Worm (Caenorhabditis elegans): ENCODE results near the gene T05C1.5.

Gene T05C1.5

DNA sequence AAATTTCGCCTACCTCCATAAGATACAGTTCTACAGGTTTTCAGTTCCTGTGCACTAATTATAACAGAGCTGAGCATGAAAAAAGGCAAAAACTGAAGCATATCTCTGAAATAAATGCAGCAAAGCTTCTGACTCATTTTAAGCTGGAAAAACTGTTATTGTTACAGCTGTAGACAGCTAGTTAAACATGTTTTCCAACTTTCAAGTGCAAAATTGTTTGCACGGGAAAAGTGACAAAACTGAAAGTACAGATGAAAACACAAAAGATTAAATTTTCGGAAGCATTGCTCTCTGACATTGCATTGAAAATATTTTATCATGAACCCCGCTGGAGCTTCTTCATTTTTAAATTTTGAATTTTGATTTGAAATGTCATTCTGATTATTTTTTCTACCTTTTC, at the start of gene T05C1.5:
TSS of gene T05C1.5 (minus strand) at position 101 of the 400 bp plus-strand sequence.
- TF ChIP-seq ref-1 (GFP tag; conservative IDR thresholded peaks at IDR 0.05): no peak
- no peak for TF ChIP-seq ztf-23 (GFP tag; IDR thresholded peaks at IDR 0.05)
- no peak for TF ChIP-seq cog-1 (tag; optimal IDR thresholded peaks at IDR 0.05)

DNA sequence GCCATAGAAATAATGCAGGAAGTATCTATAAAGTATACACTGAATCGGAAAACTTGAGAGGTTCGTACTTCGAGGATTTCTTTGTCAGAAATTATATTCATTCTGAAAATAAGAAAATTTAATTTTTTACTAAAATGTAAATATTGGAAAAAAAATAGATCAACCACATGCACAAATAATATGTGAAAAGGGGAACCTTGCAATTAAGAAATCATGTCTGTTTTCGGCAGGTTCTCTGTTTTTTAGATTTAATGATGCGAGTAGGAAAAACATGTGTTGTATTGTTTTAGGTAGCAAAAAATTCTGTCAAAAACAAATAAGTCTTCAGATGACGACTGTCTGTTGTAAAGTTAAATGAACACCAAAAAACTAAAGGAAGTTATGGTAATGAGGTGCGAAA, 46.5 kb upstream of the T05C1.5 start, which contains the start of gene sra-33:
TSS of gene sra-33 (minus strand) at position 101 of the 400 bp plus-strand sequence.
- TF ChIP-seq ref-1 (GFP tag; conservative IDR thresholded peaks at IDR 0.05) (no peak), med-1 (GFP tag; optimal IDR thresholded peaks at IDR 0.05; ENCODE audit: insufficient read depth) (no peak), klf-2 (GFP tag; conservative IDR thresholded peaks at IDR 0.05) (no peak), cog-1 (tag; optimal IDR thresholded peaks at IDR 0.05) (no peak), ztf-23 (GFP tag; IDR thresholded peaks at IDR 0.05) (no peak), ztf-29 (GFP tag; IDR thresholded peaks at IDR 0.05) (no peak), T22C8.4 (GFP tag; IDR thresholded peaks at IDR 0.05) (no peak), flt-1 (GFP tag; IDR thresholded peaks at IDR 0.05) (no peak), tab-1 (GFP tag; IDR thresholded peaks at IDR 0.05) (no peak)

DNA sequence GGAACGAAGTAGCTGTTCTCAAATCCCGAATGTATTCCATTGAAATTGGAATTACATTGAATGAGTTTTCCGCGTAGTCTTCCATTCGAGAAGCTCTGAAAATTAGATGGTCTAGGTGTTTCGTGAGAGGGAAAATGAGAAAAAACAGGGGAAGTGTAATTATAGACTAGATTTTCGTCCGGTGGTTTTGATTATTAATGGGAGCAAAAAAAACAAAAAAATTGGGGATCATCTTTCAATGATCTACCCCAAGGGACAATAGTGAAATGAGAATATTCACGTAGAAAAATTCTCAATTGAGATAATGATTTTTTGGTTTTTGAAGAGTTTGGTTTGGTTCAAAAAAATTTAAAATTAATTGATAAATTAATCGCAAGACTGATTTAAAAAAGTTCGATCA, 41.3 kb upstream of the T05C1.5 start, which contains the start of gene sra-32:
TSS of gene sra-32 (minus strand) at position 101 of the 400 bp plus-strand sequence.
- TF ChIP-seq klf-2 (GFP tag; conservative IDR thresholded peaks at IDR 0.05) (no peak), med-1 (GFP tag; optimal IDR thresholded peaks at IDR 0.05; ENCODE audit: insufficient read depth) (no peak)

DNA sequence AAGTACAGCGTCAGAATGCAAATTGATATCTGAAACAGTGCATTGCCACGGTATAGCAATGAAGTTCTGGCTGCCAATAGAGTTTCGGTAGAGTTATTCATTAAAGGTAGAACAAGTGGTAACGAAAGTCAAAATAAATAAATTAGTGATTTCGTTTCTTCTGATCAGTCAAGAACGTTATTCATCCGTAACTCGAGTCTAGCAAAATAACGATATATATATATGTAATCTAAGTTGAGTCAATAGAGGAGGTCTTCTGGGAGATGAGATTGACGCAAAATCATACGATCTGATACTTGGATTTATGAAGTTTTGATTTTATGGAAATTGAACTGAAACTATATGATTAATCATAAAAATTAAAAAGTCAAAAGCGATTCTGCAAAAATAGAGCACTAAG, 37.2 kb upstream of the T05C1.5 start, which contains the start of gene sra-35:
TSS of gene sra-35 (minus strand) at position 101 of the 400 bp plus-strand sequence.
- no peak for TF ChIP-seq med-1 (GFP tag; optimal IDR thresholded peaks at IDR 0.05; ENCODE audit: insufficient read depth)
- TF ChIP-seq cog-1 (tag; optimal IDR thresholded peaks at IDR 0.05): no peak
- TF ChIP-seq ztf-23 (GFP tag; IDR thresholded peaks at IDR 0.05): no peak
- no peak for TF ChIP-seq tab-1 (GFP tag; IDR thresholded peaks at IDR 0.05)
- TF ChIP-seq flt-1 (GFP tag; IDR thresholded peaks at IDR 0.05): no peak

DNA sequence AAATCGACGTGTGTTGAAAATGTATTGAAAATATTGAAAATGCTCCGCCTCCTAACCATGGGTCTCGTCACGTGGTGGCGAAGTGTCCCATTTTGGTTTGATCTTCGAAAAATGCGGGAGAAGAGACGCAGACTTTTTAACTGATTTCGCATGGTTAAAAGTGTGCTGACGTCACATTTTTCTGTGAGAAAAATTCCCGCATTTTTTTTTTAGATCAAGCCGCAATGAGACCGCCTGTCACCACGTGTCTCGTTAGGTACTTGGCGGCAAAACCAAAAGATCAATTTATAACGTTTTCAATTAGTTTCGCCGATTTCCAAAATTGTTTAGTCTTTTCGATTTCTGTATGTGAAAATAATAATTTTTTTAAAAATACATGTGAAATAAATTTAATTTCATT, 34.6 kb upstream of the T05C1.5 start:
- TF ChIP-seq T22C8.4 (GFP tag; IDR thresholded peaks at IDR 0.05) (no peak), klf-2 (GFP tag; conservative IDR thresholded peaks at IDR 0.05) (no peak), ztf-23 (GFP tag; IDR thresholded peaks at IDR 0.05) (no peak), tab-1 (GFP tag; IDR thresholded peaks at IDR 0.05) (no peak), ref-1 (GFP tag; conservative IDR thresholded peaks at IDR 0.05) (no peak)

DNA sequence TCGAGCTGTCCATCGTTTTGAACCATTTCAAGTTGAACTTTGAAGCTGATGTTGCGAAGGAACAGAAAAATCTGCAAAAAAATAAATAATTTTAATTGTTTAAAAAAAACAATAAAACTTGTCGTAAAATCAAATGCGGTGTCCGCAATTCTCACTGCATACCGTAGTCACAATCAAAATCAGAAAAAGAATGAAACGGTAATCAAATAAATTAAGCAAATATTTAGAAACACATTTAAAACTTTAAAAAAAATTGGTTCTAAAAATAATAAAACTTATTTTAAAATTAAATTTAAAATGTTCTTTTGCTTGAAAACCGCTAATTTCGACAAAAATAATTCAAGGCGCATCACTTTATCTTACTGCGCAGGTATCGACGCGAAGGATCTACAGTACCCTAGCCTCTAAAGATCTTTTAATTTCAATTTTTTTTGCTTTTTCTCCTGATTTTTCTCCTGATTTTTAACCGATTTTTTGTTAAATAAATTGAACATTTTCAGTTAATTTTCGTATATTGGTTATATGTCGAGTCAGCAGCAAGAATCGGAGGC, 32.6 kb upstream of the T05C1.5 start, which contains the start of the genes B0304.4 and B0304.2:
TSS of gene B0304.4 (minus strand) at position 101 of the 551 bp plus-strand sequence.
TSS of gene B0304.2 (plus strand) at position 501 of the 551 bp plus-strand sequence.
- TF ChIP-seq ztf-23 (GFP tag; IDR thresholded peaks at IDR 0.05) (no peak), T22C8.4 (GFP tag; IDR thresholded peaks at IDR 0.05) (no peak), tab-1 (GFP tag; IDR thresholded peaks at IDR 0.05) (no peak), ztf-29 (GFP tag; IDR thresholded peaks at IDR 0.05) (no peak), ref-1 (GFP tag; conservative IDR thresholded peaks at IDR 0.05) (no peak), flt-1 (GFP tag; IDR thresholded peaks at IDR 0.05) (no peak), med-1 (GFP tag; optimal IDR thresholded peaks at IDR 0.05; ENCODE audit: insufficient read depth) (no peak), klf-2 (GFP tag; conservative IDR thresholded peaks at IDR 0.05) (no peak), cog-1 (tag; optimal IDR thresholded peaks at IDR 0.05) (no peak)

DNA sequence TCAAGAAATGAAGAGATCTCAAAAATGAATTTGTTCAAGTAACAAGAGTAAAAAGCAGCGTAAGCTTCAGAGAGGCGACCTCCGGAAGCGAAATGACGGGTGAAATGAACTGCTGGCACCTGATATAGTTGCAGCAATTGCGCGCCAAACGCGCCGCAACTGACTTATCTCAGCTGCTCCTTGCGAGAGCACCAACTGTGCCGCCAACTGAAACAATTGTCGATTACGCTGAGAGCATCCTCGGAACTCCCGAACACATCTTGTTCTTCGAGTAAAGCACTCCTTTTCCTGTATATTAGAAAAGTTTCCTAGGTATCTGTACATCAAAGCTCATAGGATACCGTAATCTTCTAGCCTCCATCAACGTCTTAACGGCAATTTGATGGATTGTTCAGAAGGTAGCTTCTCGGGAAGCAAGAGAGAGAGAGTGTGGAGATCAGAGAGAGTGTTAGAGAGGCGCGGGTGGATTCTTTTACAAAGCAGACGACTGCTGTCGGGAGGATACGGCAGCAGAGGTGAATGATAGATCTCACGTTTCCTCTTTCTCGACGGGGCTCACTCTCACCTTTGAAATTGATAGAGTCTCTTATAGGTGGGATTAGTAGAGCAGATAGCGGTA, 29.5 kb upstream of the T05C1.5 start:
- TF ChIP-seq ztf-23 (GFP tag; IDR thresholded peaks at IDR 0.05): no peak
- no peak for TF ChIP-seq T22C8.4 (GFP tag; IDR thresholded peaks at IDR 0.05)
- TF ChIP-seq tab-1 (GFP tag; IDR thresholded peaks at IDR 0.05): no peak
- TF ChIP-seq ztf-29 (GFP tag; IDR thresholded peaks at IDR 0.05): no peak
- no peak for TF ChIP-seq ref-1 (GFP tag; conservative IDR thresholded peaks at IDR 0.05)
- TF ChIP-seq klf-2 (GFP tag; conservative IDR thresholded peaks at IDR 0.05): no peak
- TF ChIP-seq med-1 (GFP tag; optimal IDR thresholded peaks at IDR 0.05; ENCODE audit: insufficient read depth): no peak
- no peak for TF ChIP-seq cog-1 (tag; optimal IDR thresholded peaks at IDR 0.05)
- no peak for TF ChIP-seq flt-1 (GFP tag; IDR thresholded peaks at IDR 0.05)

DNA sequence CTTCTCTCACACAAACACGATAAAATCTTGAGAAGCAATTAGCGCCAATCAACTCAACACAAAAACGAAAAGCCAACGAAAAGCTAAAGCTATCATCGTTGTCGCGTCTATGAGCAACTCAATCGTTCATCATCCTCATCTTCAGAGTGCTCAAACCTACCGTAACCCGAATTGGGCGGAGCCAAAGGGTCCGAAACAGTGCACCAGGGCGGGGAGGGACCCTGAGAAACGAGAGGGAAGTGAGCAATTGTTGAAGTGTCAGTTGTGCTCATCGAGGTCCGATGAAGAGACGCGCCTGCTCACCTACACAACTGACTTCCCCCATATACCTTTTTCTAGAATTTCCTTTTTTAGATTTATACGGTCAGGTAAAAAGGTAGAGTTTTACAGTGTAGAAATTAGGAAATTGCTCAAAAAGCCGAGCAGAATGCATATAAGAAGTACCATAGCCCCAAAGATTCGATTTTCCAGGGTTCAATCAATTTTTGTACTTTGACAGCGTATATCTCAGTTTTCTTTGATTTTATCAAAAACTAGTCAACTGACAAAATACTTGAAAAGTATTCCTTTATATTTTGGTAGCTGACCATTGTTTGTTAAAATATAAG, 27.8 kb upstream of the T05C1.5 start, which contains the start of gene hlh-1:
TSS of gene hlh-1 (plus strand) at position 275 of the 608 bp plus-strand sequence.
- TF ChIP-seq flt-1 (GFP tag; IDR thresholded peaks at IDR 0.05) (0 out of 2 replicates have a peak, but pooled peaks have one; percentile 16), klf-2 (GFP tag; conservative IDR thresholded peaks at IDR 0.05) (no peak)

DNA sequence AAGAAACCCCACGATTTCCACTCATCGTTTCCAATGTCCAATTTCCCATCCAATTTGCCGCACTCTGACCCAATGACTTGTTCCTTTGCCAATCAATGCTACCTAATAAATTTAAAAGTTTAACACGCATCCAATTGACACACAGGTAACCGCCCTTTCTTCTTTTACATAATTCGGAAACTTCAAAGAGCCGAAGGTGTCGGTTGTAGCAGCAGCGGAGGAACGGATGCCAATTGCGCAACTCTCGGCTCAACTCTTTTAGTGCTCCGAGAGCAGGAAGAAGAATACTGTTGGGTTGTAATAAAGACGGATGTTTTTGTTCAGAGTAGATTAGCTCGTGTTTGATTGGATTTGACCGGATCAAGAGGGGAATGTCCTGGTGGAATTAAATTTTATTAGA, 26.6 kb upstream of the T05C1.5 start:
- no peak for TF ChIP-seq tab-1 (GFP tag; IDR thresholded peaks at IDR 0.05)
- TF ChIP-seq ztf-23 (GFP tag; IDR thresholded peaks at IDR 0.05): no peak
- no peak for TF ChIP-seq ztf-29 (GFP tag; IDR thresholded peaks at IDR 0.05)
- TF ChIP-seq ref-1 (GFP tag; conservative IDR thresholded peaks at IDR 0.05): no peak
- no peak for TF ChIP-seq cog-1 (tag; optimal IDR thresholded peaks at IDR 0.05)

DNA sequence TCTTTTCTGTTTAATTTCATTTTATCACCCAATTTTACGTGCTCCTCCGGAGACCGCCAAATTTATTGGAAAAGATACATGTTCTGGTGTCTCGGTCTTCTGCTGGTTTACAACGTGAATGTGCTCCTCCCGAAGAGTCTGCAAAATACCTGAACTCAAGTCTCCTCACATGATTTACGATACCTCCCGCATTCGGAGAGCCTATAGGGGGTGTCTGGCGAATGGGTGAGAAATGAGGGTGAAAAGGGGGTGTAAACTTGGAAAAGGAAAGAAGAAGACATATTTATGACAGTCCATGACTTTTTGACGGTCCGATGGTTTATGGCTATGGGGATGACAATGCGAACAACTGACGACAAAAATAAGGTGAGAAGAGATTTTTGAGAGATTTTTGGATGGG, 25.7 kb upstream of the T05C1.5 start:
- TF ChIP-seq flt-1 (GFP tag; IDR thresholded peaks at IDR 0.05): 0 out of 2 replicates have a peak, but pooled peaks have one; percentile 13
- TF ChIP-seq T22C8.4 (GFP tag; IDR thresholded peaks at IDR 0.05): no peak

Measured in whole organism, midembryonic.